Worm (Caenorhabditis elegans) whole organism, L4/young adult: ENCODE measurements around the gene F52H2.3.
A peak's percentile ranks its signal among the peaks of the same experiment; 100 is the strongest.

ENCODE experiments used
- W03F9.2 ChIP-seq: fragments of 150-350 bp; optimal IDR thresholded peaks from 2 replicates; lab custom pipeline; 2014; ENCODE audit warnings: missing biosample characterization, missing genetic modification characterization
- dao-5 ChIP-seq: sonication (generic microtip); optimal IDR thresholded peaks from 2 replicates; lab custom pipeline; 2016; ENCODE audit warnings: missing genotype, missing genetic modification characterization, moderate library complexity, missing compliant biosample characterization
- him-1 ChIP-seq: sonication (generic microtip); optimal IDR thresholded peaks from 2 replicates; lab custom pipeline; 2016; ENCODE audit warnings: missing genotype, missing genetic modification reagents, missing genetic modification characterization, missing compliant biosample characterization

DNA sequence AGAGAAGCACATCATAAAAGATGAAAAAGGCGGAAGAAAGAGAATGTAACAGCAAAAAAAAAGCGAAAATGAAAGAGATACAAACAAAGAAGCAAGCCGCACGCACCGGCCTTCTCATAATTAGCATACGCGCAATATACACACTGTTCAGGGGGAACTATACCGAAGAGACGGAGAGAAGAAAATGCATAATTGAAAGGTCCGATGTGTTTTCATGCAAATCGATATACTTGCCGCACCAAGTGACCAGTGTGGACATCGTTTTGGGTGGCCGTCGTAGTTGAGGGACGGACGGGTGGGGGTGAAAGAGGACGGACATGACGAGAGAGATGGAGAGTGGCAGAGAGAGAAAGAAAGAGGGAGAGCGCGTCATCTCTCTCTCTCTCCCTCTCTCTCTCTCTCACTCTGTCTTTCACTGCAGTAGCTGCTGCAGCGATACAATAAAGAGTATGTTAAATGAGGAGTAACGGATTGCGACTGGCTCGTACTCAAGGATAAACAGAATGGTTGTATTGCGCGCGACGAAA, 4.5 kb downstream of the F52H2.3 start:
- TF ChIP-seq him-1 (tag; lab: Kevin White, UChicago) (peak; percentile 47), dao-5 (no peak), W03F9.2 (tag; lab: Kevin White, UChicago) (no peak)
